Fruit fly (Drosophila melanogaster): ENCODE measurements around the gene CheA7a.

Gene CheA7a

DNA sequence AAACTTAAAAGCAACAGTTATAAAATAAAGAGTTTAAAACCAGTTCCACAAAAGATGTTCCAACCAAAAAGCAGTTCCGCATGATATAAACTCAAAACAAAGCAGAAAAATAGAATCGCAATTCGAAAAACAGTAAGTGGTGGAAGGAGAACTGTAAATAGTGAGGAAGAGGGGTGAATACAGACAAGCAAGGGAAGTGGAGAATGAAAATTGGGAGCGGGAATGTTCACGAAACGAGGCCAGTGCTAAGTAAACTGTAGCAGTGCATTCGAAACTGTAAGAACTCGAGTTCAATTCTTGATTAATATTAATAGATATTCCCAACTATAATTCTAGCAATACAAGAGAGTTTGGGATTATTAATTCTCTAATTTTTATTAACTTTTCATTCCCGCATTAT, 40.0 kb upstream of the CheA7a start:
- no peak for TF ChIP-seq Sp1 (GFP tag; optimal IDR thresholded peaks at IDR 0.05)
- TF ChIP-seq OdsH (GFP tag; optimal IDR thresholded peaks at IDR 0.05), result no peak
- TF ChIP-seq tai (GFP tag; optimal IDR thresholded peaks at IDR 0.05), result no peak
- TF ChIP-seq CG32264 (GFP tag; optimal IDR thresholded peaks at IDR 0.05), result no peak
- TF ChIP-seq psq (GFP tag; optimal IDR thresholded peaks at IDR 0.05), result peak; percentile 2

DNA sequence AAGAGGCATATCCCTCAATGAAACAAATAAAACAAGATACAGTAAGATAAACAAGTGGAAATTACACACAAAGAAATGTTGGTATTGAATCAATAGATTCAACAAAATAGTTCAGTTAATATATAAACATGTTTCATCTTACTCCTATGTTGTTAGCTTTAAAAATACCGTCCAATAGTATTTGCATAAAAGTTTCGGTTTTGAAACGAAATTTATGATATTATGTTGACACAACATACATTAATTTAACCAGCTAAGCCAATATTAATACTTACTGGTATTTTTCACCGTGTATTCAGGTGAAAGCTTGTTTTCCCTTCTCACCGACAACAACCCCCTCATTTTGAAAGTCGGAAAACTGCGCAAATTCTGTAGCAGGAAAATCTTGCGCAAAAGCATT, 39.4 kb upstream of the CheA7a start:
- TF ChIP-seq Sp1 (GFP tag; optimal IDR thresholded peaks at IDR 0.05) (peak; percentile 0), CrebA (GFP tag; optimal IDR thresholded peaks at IDR 0.05; ENCODE audit: borderline replicate concordance) (no peak), OdsH (GFP tag; optimal IDR thresholded peaks at IDR 0.05) (no peak), fru (GFP tag; optimal IDR thresholded peaks at IDR 0.05) (peak; percentile 22), foxo (GFP tag; optimal IDR thresholded peaks at IDR 0.05) (peak in 1 of 2 experiments; percentile 22), HLH106 (tag; optimal IDR thresholded peaks at IDR 0.05) (peak; percentile 33), Hr78 (GFP tag; optimal IDR thresholded peaks at IDR 0.05) (no peak), rgr (GFP tag; optimal IDR thresholded peaks at IDR 0.05) (peak; percentile 0), sv (GFP tag; optimal IDR thresholded peaks at IDR 0.05) (peak; percentile 0)

DNA sequence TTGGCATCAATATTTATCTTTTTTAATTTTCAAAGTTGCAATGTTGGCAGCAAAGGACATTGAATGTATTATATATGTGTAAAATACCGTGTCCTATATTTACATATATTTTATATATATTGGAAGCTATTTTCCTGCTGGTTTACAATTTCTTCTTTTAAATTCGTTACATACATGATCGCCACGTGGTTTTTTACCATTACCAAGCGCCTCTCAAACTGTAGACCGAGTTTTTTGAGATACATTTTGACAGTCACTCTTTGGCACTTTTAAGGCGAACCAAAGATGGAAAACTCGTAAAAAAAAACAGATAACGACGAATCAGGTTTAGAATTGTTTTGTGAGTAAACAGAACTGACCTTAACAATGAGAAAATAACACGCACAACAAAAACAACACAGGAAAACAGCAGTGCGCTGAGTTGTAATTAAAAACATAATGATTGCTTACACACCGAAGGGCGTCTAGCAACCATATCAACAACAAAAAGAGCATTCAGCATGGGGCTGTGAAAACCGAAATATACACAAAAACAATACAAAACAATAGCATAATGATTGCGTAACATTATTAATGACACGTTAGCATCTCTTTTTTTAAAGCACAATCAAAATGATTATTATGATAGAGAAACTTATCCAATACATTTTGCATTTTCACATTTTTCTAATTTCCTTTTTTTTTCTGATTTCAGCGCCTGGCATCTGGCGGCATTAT, 38.2 kb upstream of the CheA7a start:
- TF ChIP-seq N (GFP tag; optimal IDR thresholded peaks at IDR 0.05) (no peak), Vsx2 (GFP tag; optimal IDR thresholded peaks at IDR 0.05; ENCODE audit: partially characterized antibody) (no peak), dmrt93B (GFP tag; optimal IDR thresholded peaks at IDR 0.05) (no peak), dsf (GFP tag; optimal IDR thresholded peaks at IDR 0.05; ENCODE audit: borderline replicate concordance) (no peak), lola (GFP tag; optimal IDR thresholded peaks at IDR 0.05) (no peak), ey (GFP tag; optimal IDR thresholded peaks at IDR 0.05) (no peak), usp (GFP tag; optimal IDR thresholded peaks at IDR 0.05) (no peak)

DNA sequence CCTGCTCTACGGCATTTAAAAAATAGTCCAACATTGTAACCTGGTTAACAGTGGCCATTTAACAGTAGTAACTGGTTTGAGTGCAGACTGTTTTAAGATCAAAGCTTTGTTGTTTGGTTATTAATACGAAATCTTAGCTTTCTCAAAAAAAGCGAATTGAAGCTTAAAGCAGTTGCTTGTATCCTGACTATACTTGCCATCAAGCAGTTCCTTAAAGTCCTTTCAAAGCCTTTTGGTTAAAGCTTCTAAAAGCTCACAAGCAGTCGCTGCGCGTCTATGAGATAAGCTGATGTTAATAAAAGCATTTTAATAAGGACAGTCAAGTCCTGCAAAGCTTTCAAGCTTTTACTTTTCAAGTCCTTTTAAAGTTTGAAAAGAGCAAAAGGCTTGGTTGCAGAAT, 37.3 kb upstream of the CheA7a start:
- TF ChIP-seq fru (GFP tag; optimal IDR thresholded peaks at IDR 0.05), result peak; percentile 42
- peak; percentile 39 for TF ChIP-seq brk (GFP tag; optimal IDR thresholded peaks at IDR 0.05)
- TF ChIP-seq CG9705 (GFP tag; optimal IDR thresholded peaks at IDR 0.05), result no peak

DNA sequence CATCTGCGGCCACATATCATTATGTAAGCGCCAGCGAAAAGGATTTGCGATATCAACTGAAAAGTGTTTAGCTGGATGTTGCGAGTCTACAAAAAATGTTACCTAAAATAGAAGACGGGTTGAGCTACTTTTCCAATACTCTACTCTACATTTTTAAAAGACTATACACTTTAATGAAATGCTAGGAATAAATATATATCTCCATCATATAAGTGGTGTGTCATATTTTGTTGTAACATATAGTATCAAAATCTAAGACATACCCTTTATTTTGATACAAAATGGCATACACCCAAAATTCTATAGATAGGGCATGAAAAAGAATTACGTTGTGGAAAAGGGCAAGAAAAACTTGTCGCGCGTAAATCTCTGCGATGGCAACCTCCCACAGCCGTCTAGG, 34.9 kb upstream of the CheA7a start:
- TF ChIP-seq HLH106 (tag; optimal IDR thresholded peaks at IDR 0.05) (no peak), brk (GFP tag; optimal IDR thresholded peaks at IDR 0.05) (no peak), dmrt93B (GFP tag; optimal IDR thresholded peaks at IDR 0.05) (no peak)

DNA sequence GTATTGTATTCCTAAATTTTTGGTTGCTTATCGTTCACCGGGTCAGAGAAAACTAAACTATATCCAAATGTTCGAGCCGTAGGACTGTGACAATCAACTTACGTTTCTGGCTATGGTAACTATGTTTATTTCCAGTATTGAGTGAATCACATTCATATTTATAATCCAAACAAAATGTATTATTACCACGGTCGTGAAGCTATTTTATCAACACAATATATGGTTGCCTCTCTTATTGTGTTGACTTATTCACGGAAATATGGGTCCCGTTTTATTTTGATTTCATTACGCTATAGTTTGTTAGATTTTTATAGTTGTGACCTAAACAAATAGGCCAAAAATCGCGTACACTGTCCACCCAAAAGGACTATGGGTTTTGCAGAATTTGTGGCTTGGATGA, 30.5 kb upstream of the CheA7a start, which contains the start of gene CG15034:
CG15034 (minus strand) TSS at position 101 of the 400 bp plus-strand sequence.
- TF ChIP-seq ey (GFP tag; optimal IDR thresholded peaks at IDR 0.05) (no peak), N (GFP tag; optimal IDR thresholded peaks at IDR 0.05) (no peak), usp (GFP tag; optimal IDR thresholded peaks at IDR 0.05) (no peak), Mio (GFP tag; optimal IDR thresholded peaks at IDR 0.05) (no peak), br (GFP tag; optimal IDR thresholded peaks at IDR 0.05) (no peak), OdsH (GFP tag; optimal IDR thresholded peaks at IDR 0.05) (no peak), Sp1 (GFP tag; optimal IDR thresholded peaks at IDR 0.05) (no peak), Dfd (GFP tag; optimal IDR thresholded peaks at IDR 0.05) (no peak)

DNA sequence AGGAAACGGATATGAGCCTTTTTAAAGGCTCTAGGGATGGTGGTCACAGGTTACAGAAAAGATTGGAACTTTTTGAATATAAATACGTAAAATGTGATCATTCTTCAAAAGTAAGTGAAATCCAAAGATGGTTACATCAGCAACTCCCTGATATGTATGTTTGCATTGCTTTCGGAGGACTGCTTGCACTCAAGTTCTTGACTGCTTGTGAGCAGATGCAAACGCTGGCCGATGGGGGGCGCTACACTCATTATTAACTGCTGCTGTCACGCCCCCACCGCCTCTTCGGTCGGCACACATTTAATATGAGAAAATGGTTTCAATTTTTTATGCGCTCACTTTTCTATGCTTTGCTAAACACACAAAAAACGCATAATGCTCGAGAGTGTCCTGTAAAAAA, 28.0 kb upstream of the CheA7a start:
- TF ChIP-seq woc (GFP tag; optimal IDR thresholded peaks at IDR 0.05) (no peak), br (GFP tag; optimal IDR thresholded peaks at IDR 0.05) (no peak), fru (GFP tag; optimal IDR thresholded peaks at IDR 0.05) (no peak), rgr (GFP tag; optimal IDR thresholded peaks at IDR 0.05) (no peak), lola (GFP tag; optimal IDR thresholded peaks at IDR 0.05) (no peak), CG9705 (GFP tag; optimal IDR thresholded peaks at IDR 0.05) (no peak), foxo (GFP tag; optimal IDR thresholded peaks at IDR 0.05) (no peak), dsf (GFP tag; optimal IDR thresholded peaks at IDR 0.05; ENCODE audit: borderline replicate concordance) (no peak)

Data from whole organism, wandering third instar larva.